Fruit fly (Drosophila melanogaster): ENCODE results near the gene CG7083.

- TF ChIP-seq brk (GFP tag; optimal IDR thresholded peaks at IDR 0.05) (no peak), br (GFP tag; optimal IDR thresholded peaks at IDR 0.05) (no peak), h (GFP tag; optimal IDR thresholded peaks at IDR 0.05) (no peak)
Measured at dm6 chr3L:8306880-8307279, 33.7 kb upstream of the CG7083 start, which contains the start of gene Gr66a.
